Worm (Caenorhabditis elegans) whole organism, mixed stage, embryonic: Measurements from ENCODE around the gene snpc-1.1.
A peak's percentile ranks its signal among the peaks of the same experiment; 100 is the strongest.

ENCODE experiments used
- M03D4.4 ChIP-seq: sonication (generic microtip); optimal IDR thresholded peaks from 2 replicates; lab custom pipeline; 2017; ENCODE audit warnings: mild to moderate bottlenecking, missing genetic modification characterization, missing compliant biosample characterization
- bed-3 ChIP-seq: fragments of 200-800 bp; sonication (Bioruptor generic); optimal IDR thresholded peaks from 3 replicates; lab custom pipeline; 2018; ENCODE audit warnings: mild to moderate bottlenecking, missing genetic modification characterization, moderate library complexity, missing compliant biosample characterization
- blmp-1 ChIP-seq: fragments of 150-350 bp; optimal IDR thresholded peaks from 2 replicates; lab custom pipeline; 2014; ENCODE audit warnings: missing biosample characterization, missing genetic modification characterization
- ceh-39 ChIP-seq: fragments of 150-350 bp; optimal IDR thresholded peaks from 2 replicates; lab custom pipeline; 2014; ENCODE audit warnings: missing biosample characterization, missing genetic modification characterization
- ceh-83 ChIP-seq: fragments of 200-800 bp; sonication (Bioruptor generic); optimal IDR thresholded peaks from 2 replicates; lab custom pipeline; 2018; ENCODE audit warnings: mild to moderate bottlenecking, missing genetic modification characterization, missing compliant biosample characterization
- ces-1 ChIP-seq: fragments of 150-350 bp; optimal IDR thresholded peaks from 2 replicates; lab custom pipeline; 2014; ENCODE audit warnings: missing biosample characterization, missing genetic modification reagents, missing genetic modification characterization
- drap-1 ChIP-seq: fragments of 200-800 bp; sonication (Bioruptor generic); optimal IDR thresholded peaks from 3 replicates; lab custom pipeline; 2018; ENCODE audit warnings: mild to moderate bottlenecking, missing genetic modification characterization, missing compliant biosample characterization
- elt-1 ChIP-seq: sonication (generic microtip); optimal IDR thresholded peaks from 2 replicates; lab custom pipeline; 2017; ENCODE audit warnings: missing genetic modification characterization, mild to moderate bottlenecking, missing compliant biosample characterization, antibody characterized with exemption, moderate library complexity, borderline replicate concordance; ENCODE audit not compliant: insufficient read depth
- elt-3 ChIP-seq: fragments of 150-350 bp; optimal IDR thresholded peaks from 2 replicates; lab custom pipeline; 2014; ENCODE audit warnings: missing biosample characterization, missing genetic modification characterization
- flh-1 ChIP-seq: fragments of 200-800 bp; sonication (Bioruptor generic); optimal IDR thresholded peaks from 2 replicates; lab custom pipeline; 2018; ENCODE audit warnings: mild to moderate bottlenecking, missing genetic modification characterization, moderate library complexity, missing compliant biosample characterization
- ham-2 ChIP-seq: fragments of 200-800 bp; sonication (Bioruptor generic); optimal IDR thresholded peaks from 2 replicates; lab custom pipeline; 2018; ENCODE audit warnings: mild to moderate bottlenecking, missing genetic modification characterization, missing compliant biosample characterization
- hlh-1 ChIP-seq: fragments of 150-350 bp; optimal IDR thresholded peaks from 2 replicates; lab custom pipeline; 2014; ENCODE audit warnings: missing biosample characterization, missing genetic modification reagents, missing genetic modification characterization
- lin-13 ChIP-seq: fragments of 150-350 bp; optimal IDR thresholded peaks from 2 replicates; lab custom pipeline; 2014; ENCODE audit warnings: missing biosample characterization, missing genetic modification characterization
- lin-32 ChIP-seq: fragments of 200-800 bp; sonication (Bioruptor generic); optimal IDR thresholded peaks from 2 replicates; lab custom pipeline; 2018; ENCODE audit warnings: mild to moderate bottlenecking, missing genetic modification characterization, missing compliant biosample characterization
- lsy-2 ChIP-seq: fragments of 150-350 bp; optimal IDR thresholded peaks from 2 replicates; lab custom pipeline; 2014; ENCODE audit warnings: missing biosample characterization, missing genetic modification characterization
- mep-1 ChIP-seq: fragments of 150-350 bp; optimal IDR thresholded peaks from 2 replicates; lab custom pipeline; 2017; ENCODE audit warnings: missing biosample characterization, missing genetic modification reagents, missing genetic modification characterization, inconsistent platforms
- mls-2 ChIP-seq: sonication (generic microtip); optimal IDR thresholded peaks from 2 replicates; lab custom pipeline; 2016; ENCODE audit warnings: mild to moderate bottlenecking, missing genetic modification characterization, moderate library complexity, missing compliant biosample characterization
- nhr-2 ChIP-seq: fragments of 150-350 bp; optimal IDR thresholded peaks from 2 replicates; lab custom pipeline; 2014; ENCODE audit warnings: missing biosample characterization, missing genetic modification characterization
- nhr-237 ChIP-seq: fragments of 150-350 bp; optimal IDR thresholded peaks from 2 replicates; lab custom pipeline; 2014; ENCODE audit warnings: missing biosample characterization, missing genetic modification characterization
- nhr-28 ChIP-seq: fragments of 150-350 bp; optimal IDR thresholded peaks from 2 replicates; lab custom pipeline; 2014; ENCODE audit warnings: missing biosample characterization, missing genetic modification characterization
- pha-4 ChIP-seq: fragments of 150-350 bp; optimal IDR thresholded peaks from 2 replicates; lab custom pipeline; 2018; ENCODE audit warnings: missing biosample characterization, missing genetic modification reagents, missing genetic modification characterization
- sem-2 ChIP-seq: fragments of 200-800 bp; sonication (Bioruptor generic); optimal IDR thresholded peaks from 2 replicates; lab custom pipeline; 2018; ENCODE audit warnings: mild to moderate bottlenecking, missing genetic modification characterization, missing compliant biosample characterization
- snpc-4 ChIP-seq: fragments of 150-350 bp; optimal IDR thresholded peaks from 2 replicates; lab custom pipeline; 2014; ENCODE audit warnings: missing biosample characterization, missing genetic modification characterization
- sptf-1 ChIP-seq: sonication (generic microtip); optimal IDR thresholded peaks from 2 replicates; lab custom pipeline; 2017; ENCODE audit warnings: mild to moderate bottlenecking, missing genetic modification characterization, moderate library complexity, missing compliant biosample characterization
- tbx-8 ChIP-seq: fragments of 200-800 bp; sonication (Bioruptor generic); optimal IDR thresholded peaks from 2 replicates; lab custom pipeline; 2018; ENCODE audit warnings: mild to moderate bottlenecking, missing genetic modification characterization, moderate library complexity, missing compliant biosample characterization
- unc-120 ChIP-seq: sonication (generic microtip); optimal IDR thresholded peaks from 2 replicates; lab custom pipeline; 2017; ENCODE audit warnings: missing genetic modification characterization, missing compliant biosample characterization; ENCODE audit not compliant: poor library complexity, severe bottlenecking
- unc-62 ChIP-seq: fragments of 150-350 bp; optimal IDR thresholded peaks from 2 replicates; lab custom pipeline; 2014; ENCODE audit warnings: missing biosample characterization, missing genetic modification reagents, missing genetic modification characterization
- zip-8 ChIP-seq: fragments of 150-350 bp; optimal IDR thresholded peaks from 2 replicates; lab custom pipeline; 2014; ENCODE audit warnings: missing biosample characterization, missing genetic modification characterization
- ztf-11 ChIP-seq: fragments of 150-350 bp; optimal IDR thresholded peaks from 2 replicates; lab custom pipeline; 2014; ENCODE audit warnings: missing biosample characterization, missing genetic modification characterization

snpc-1.1 gene

ce11 chrII:7795299-7795698 is 14.2 kb upstream of the snpc-1.1 start:
- TF ChIP-seq ces-1 (peak; percentile 52), lsy-2 (tag; lab: Kevin White, UChicago) (no peak), drap-1 (GFP tag; lab: Kevin White, UChicago) (no peak), ztf-11 (no peak), nhr-2 (tag; lab: Kevin White, UChicago) (no peak)

- TF ChIP-seq ces-1, result peak; percentile 5
- TF ChIP-seq snpc-4, result no peak
- TF ChIP-seq lin-13 (tag; lab: Kevin White, UChicago), result no peak
- no peak for TF ChIP-seq hlh-1 (tag; lab: Kevin White, UChicago)
- TF ChIP-seq ceh-39 (tag; lab: Kevin White, UChicago), result no peak
These were observed 13.1 kb upstream of the snpc-1.1 start, which contains the start of gene glr-4 for ce11 chrII:7794222-7794621. TSS of gene glr-4 (minus strand) at chrII:7794322.

- TF ChIP-seq ham-2 (GFP tag; lab: Kevin White, UChicago), result no peak
- TF ChIP-seq ceh-39 (tag; lab: Kevin White, UChicago), result no peak
- TF ChIP-seq nhr-28, result no peak
- no peak for TF ChIP-seq ztf-11
- no peak for TF ChIP-seq lin-32 (GFP tag; lab: Kevin White, UChicago)
- TF ChIP-seq zip-8 (tag; lab: Kevin White, UChicago), result no peak
- no peak for TF ChIP-seq mls-2 (tag; lab: Kevin White, UChicago)
- no peak for TF ChIP-seq drap-1 (GFP tag; lab: Kevin White, UChicago)
- TF ChIP-seq sptf-1 (tag; lab: Kevin White, UChicago), result no peak
- TF ChIP-seq blmp-1 (tag; lab: Kevin White, UChicago), result no peak
- TF ChIP-seq nhr-2 (tag; lab: Kevin White, UChicago), result no peak
- no peak for TF ChIP-seq M03D4.4 (tag; lab: Kevin White, UChicago)
- TF ChIP-seq unc-120 (tag; lab: Kevin White, UChicago), result no peak
- TF ChIP-seq mep-1, result no peak
- TF ChIP-seq tbx-8 (GFP tag; lab: Kevin White, UChicago), result no peak
- no peak for TF ChIP-seq bed-3 (GFP tag; lab: Kevin White, UChicago)
- no peak for TF ChIP-seq unc-62 (GFP tag; lab: Kevin White, UChicago)
These were observed 11.4 kb upstream of the snpc-1.1 start for ce11 chrII:7792514-7792913.

- no peak for TF ChIP-seq snpc-4
These were observed 10.4 kb upstream of the snpc-1.1 start for ce11 chrII:7791408-7792050.

ce11 chrII:7790324-7790898 is 9.3 kb upstream of the snpc-1.1 start, which contains the start of gene srlf-1:
TSS of gene srlf-1 (plus strand) at chrII:7790591.
- TF ChIP-seq ztf-11, result no peak
- TF ChIP-seq sem-2 (GFP tag; lab: Kevin White, UChicago), result no peak
- no peak for TF ChIP-seq ceh-83 (GFP tag; lab: Kevin White, UChicago)
- TF ChIP-seq nhr-237 (tag; lab: Kevin White, UChicago), result no peak
- no peak for TF ChIP-seq zip-8 (tag; lab: Kevin White, UChicago)
- TF ChIP-seq flh-1 (GFP tag; lab: Kevin White, UChicago), result no peak
- TF ChIP-seq pha-4 (tag; lab: Kevin White, UChicago), result no peak
- no peak for TF ChIP-seq lin-13 (tag; lab: Kevin White, UChicago)
- TF ChIP-seq lsy-2 (tag; lab: Kevin White, UChicago), result no peak
- no peak for TF ChIP-seq nhr-28
- TF ChIP-seq snpc-4, result no peak
- TF ChIP-seq ham-2 (GFP tag; lab: Kevin White, UChicago), result no peak
- no peak for TF ChIP-seq elt-3 (tag; lab: Kevin White, UChicago)
- no peak for TF ChIP-seq hlh-1 (tag; lab: Kevin White, UChicago)
- TF ChIP-seq unc-120 (tag; lab: Kevin White, UChicago), result no peak

ce11 chrII:7789605-7790004 is 8.5 kb upstream of the snpc-1.1 start:
- TF ChIP-seq nhr-28 (no peak), elt-1 (tag; lab: Kevin White, UChicago) (peak; percentile 26)
